Worm (Caenorhabditis elegans) whole organism, L2 larva: ENCODE results near the gene Y67H2A.2.

ENCODE experiments used
- C34F6.9 ChIP-seq: fragments of 150-350 bp; optimal IDR thresholded peaks from 2 replicates; lab custom pipeline; 2014; ENCODE audit warnings: missing biosample characterization, missing genetic modification characterization
- F13H6.1 ChIP-seq: sonication (generic microtip); optimal IDR thresholded peaks from 2 replicates; lab custom pipeline; 2016; ENCODE audit warnings: missing genetic modification characterization, missing compliant biosample characterization
- ZK546.5 ChIP-seq: sonication (generic microtip); optimal IDR thresholded peaks from 2 replicates; lab custom pipeline; 2017; ENCODE audit warnings: missing biosample characterization, missing genetic modification characterization
- aly-2 ChIP-seq: fragments of 150-350 bp; optimal IDR thresholded peaks from 2 replicates; lab custom pipeline; 2014; ENCODE audit warnings: missing biosample characterization, missing genetic modification characterization
- ama-1 ChIP-seq: fragments of 150-350 bp; optimal IDR thresholded peaks from 2 replicates; lab custom pipeline; 2018; ENCODE audit warnings: inconsistent platforms
- ceh-16 ChIP-seq: fragments of 150-350 bp; optimal IDR thresholded peaks from 2 replicates; lab custom pipeline; 2014; ENCODE audit warnings: missing biosample characterization, missing genetic modification characterization
- ceh-82 ChIP-seq: fragments of 150-350 bp; optimal IDR thresholded peaks from 2 replicates; lab custom pipeline; 2014; ENCODE audit warnings: missing biosample characterization, missing genetic modification characterization
- crh-2 ChIP-seq: sonication (generic microtip); optimal IDR thresholded peaks from 2 replicates; lab custom pipeline; 2017; ENCODE audit warnings: missing biosample characterization, missing genetic modification characterization
- dmd-4 ChIP-seq: sonication (generic microtip); optimal IDR thresholded peaks from 2 replicates; lab custom pipeline; 2017; ENCODE audit warnings: missing biosample characterization, missing genetic modification characterization
- elt-1 ChIP-seq: fragments of 150-350 bp; optimal IDR thresholded peaks from 2 replicates; lab custom pipeline; 2014; ENCODE audit warnings: missing biosample characterization, missing genetic modification characterization
- elt-3 ChIP-seq: sonication (generic microtip); optimal IDR thresholded peaks from 2 replicates; lab custom pipeline; 2017; ENCODE audit warnings: missing biosample characterization, missing genetic modification characterization
- fos-1 ChIP-seq: fragments of 150-350 bp; optimal IDR thresholded peaks from 2 replicates; lab custom pipeline; 2014; ENCODE audit warnings: missing biosample characterization, missing genetic modification characterization
- gmeb-1 ChIP-seq: fragments of 150-350 bp; optimal IDR thresholded peaks from 2 replicates; lab custom pipeline; 2014; ENCODE audit warnings: missing biosample characterization, missing genetic modification characterization
- lin-11 ChIP-seq: fragments of 150-350 bp; sonication (generic microtip); optimal IDR thresholded peaks from 2 replicates; lab custom pipeline; 2014; ENCODE audit warnings: missing biosample characterization, missing genetic modification characterization, inconsistent platforms, mixed read lengths
- lin-13 ChIP-seq: fragments of 150-350 bp; optimal IDR thresholded peaks from 2 replicates; lab custom pipeline; 2014; ENCODE audit warnings: missing biosample characterization, missing genetic modification reagents, missing genetic modification characterization
- lin-39 ChIP-seq: fragments of 150-350 bp; optimal IDR thresholded peaks from 2 replicates; lab custom pipeline; 2014; ENCODE audit warnings: missing biosample characterization, missing genetic modification reagents, missing genetic modification characterization
- lsy-2 ChIP-seq, 2 experiments: fragments of 150-350 bp in 1 of 2; sonication (generic microtip) in 1 of 2; optimal IDR thresholded peaks; 2 replicates each; lab custom pipeline; 2014 to 2017; ENCODE audit warnings: missing biosample characterization in 2 of 2, missing genetic modification characterization in 2 of 2
- mab-5 ChIP-seq: fragments of 150-350 bp; optimal IDR thresholded peaks from 2 replicates; lab custom pipeline; 2014; ENCODE audit warnings: missing biosample characterization, missing genetic modification characterization
- mbf-1 ChIP-seq: sonication (generic microtip); optimal IDR thresholded peaks from 2 replicates; lab custom pipeline; 2017; ENCODE audit warnings: missing biosample characterization, missing genetic modification characterization
- mdl-1 ChIP-seq, 2 experiments: fragments of 150-350 bp in 1 of 2; sonication (generic microtip) in 1 of 2; optimal IDR thresholded peaks; 2 replicates each; lab custom pipeline; 2017; ENCODE audit warnings: missing biosample characterization in 2 of 2, missing genetic modification characterization in 2 of 2
- nhr-10 ChIP-seq: sonication (generic microtip); optimal IDR thresholded peaks from 2 replicates; lab custom pipeline; 2017; ENCODE audit warnings: missing biosample characterization, missing genetic modification characterization
- nhr-12 ChIP-seq: fragments of 150-350 bp; optimal IDR thresholded peaks from 2 replicates; lab custom pipeline; 2014; ENCODE audit warnings: missing biosample characterization, missing genetic modification characterization
- nhr-129 ChIP-seq: fragments of 150-350 bp; optimal IDR thresholded peaks from 2 replicates; lab custom pipeline; 2014; ENCODE audit warnings: missing biosample characterization, missing genetic modification characterization
- nhr-21 ChIP-seq: fragments of 150-350 bp; optimal IDR thresholded peaks from 2 replicates; lab custom pipeline; 2014; ENCODE audit warnings: missing biosample characterization, missing genetic modification characterization
- nhr-23 ChIP-seq: fragments of 150-350 bp; optimal IDR thresholded peaks from 2 replicates; lab custom pipeline; 2014; ENCODE audit warnings: missing biosample characterization, missing genetic modification reagents, missing genetic modification characterization
- nhr-237 ChIP-seq: fragments of 150-350 bp; optimal IDR thresholded peaks from 2 replicates; lab custom pipeline; 2014; ENCODE audit warnings: missing biosample characterization, missing genetic modification characterization
- nhr-6 ChIP-seq: fragments of 150-350 bp; optimal IDR thresholded peaks from 2 replicates; lab custom pipeline; 2014; ENCODE audit warnings: missing biosample characterization, missing genetic modification characterization
- nhr-77 ChIP-seq: fragments of 150-350 bp; optimal IDR thresholded peaks from 2 replicates; lab custom pipeline; 2014; ENCODE audit warnings: missing biosample characterization, missing genetic modification characterization
- skn-1 ChIP-seq: sonication (generic microtip); optimal IDR thresholded peaks from 2 replicates; lab custom pipeline; 2017; ENCODE audit warnings: missing biosample characterization, missing genetic modification characterization
- sma-3 ChIP-seq: sonication (generic microtip); optimal IDR thresholded peaks from 2 replicates; lab custom pipeline; 2016; ENCODE audit warnings: missing genetic modification reagents, missing genetic modification characterization, missing compliant biosample characterization
- sma-9 ChIP-seq, 2 experiments: fragments of 150-350 bp in 1 of 2; sonication (generic microtip) in 1 of 2; optimal IDR thresholded peaks; 2 replicates each; lab custom pipeline; 2014 to 2016; ENCODE audit warnings: missing genetic modification characterization in 2 of 2, mild to moderate bottlenecking in 1 of 2, missing biosample characterization in 1 of 2, missing compliant biosample characterization in 1 of 2, missing genetic modification reagents in 1 of 2, moderate library complexity in 1 of 2
- snpc-4 ChIP-seq: fragments of 150-350 bp; optimal IDR thresholded peaks from 2 replicates; lab custom pipeline; 2014; ENCODE audit warnings: missing biosample characterization, missing genetic modification characterization
- unc-39 ChIP-seq: fragments of 150-350 bp; optimal IDR thresholded peaks from 2 replicates; lab custom pipeline; 2014; ENCODE audit warnings: missing biosample characterization, missing genetic modification characterization
- unc-62 ChIP-seq: fragments of 150-350 bp; optimal IDR thresholded peaks from 2 replicates; lab custom pipeline; 2014; ENCODE audit warnings: missing biosample characterization, missing genetic modification reagents, missing genetic modification characterization
- zag-1 ChIP-seq: fragments of 150-350 bp; optimal IDR thresholded peaks from 2 replicates; lab custom pipeline; 2014; ENCODE audit warnings: missing biosample characterization, missing genetic modification characterization
- ztf-1 ChIP-seq: fragments of 200-800 bp; sonication (Bioruptor generic); conservative IDR thresholded peaks from 2 replicates; pipeline ENCODE4 v1.3.6; 2022; ENCODE audit warnings: missing genetic modification characterization, missing compliant biosample characterization
- ztf-4 ChIP-seq: fragments of 150-350 bp; optimal IDR thresholded peaks from 2 replicates; lab custom pipeline; 2014; ENCODE audit warnings: missing biosample characterization, missing genetic modification characterization

The Y67H2A.2 gene

DNA sequence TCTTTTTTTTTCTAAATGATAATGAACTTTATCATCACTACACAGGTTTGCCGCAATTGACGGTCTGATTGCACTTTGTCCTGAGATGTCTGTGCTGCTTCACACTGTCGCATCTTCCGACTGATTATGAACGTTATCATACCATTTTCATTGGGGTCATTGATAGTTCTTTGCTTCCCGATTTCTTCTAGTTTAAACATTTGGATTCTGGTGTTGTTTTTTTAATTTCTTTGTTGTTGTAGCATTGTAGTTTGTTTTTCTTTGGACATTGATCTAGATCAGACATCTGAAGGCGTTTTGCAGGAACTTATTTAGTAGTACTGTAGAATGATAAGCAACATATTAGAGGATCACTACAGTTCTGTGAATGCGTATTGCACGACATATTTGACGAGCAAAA is 21.2 kb upstream of the Y67H2A.2 start (continued):
- TF ChIP-seq elt-3 (tag; lab: Kevin White, UChicago) (no peak), nhr-129 (tag; lab: Kevin White, UChicago) (peak; percentile 59), ztf-4 (tag; lab: Kevin White, UChicago) (no peak)

DNA sequence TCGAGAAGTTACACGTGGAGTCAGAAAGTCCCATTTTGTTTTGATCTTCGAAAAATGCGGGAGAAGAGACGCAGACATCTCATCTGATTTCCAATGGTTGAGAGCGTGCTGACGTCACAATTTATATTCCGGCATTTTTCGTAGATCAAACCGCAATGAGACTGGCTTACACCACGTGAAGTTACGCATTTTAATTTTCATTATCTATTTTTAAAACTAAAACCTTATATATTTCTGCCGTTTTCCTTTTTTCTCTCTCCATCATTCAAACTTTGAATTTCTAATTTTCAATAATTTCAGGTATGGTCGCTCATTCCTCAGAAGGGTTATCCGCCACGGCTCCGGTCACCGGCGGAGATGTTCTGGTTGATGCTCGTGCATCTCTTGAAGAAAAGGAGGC is 17.7 kb upstream of the Y67H2A.2 start, which contains the start of gene fat-1:
Gene fat-1, plus strand, starts transcription at position 301 of the 400 bp plus-strand sequence.
- no peak for TF ChIP-seq mdl-1 (tag; optimal IDR thresholded peaks at IDR 0.05; lab: Kevin White, UChicago)
- no peak for TF ChIP-seq gmeb-1 (tag; lab: Kevin White, UChicago)
- no peak for TF ChIP-seq nhr-129 (tag; lab: Kevin White, UChicago)
- TF ChIP-seq lin-11 = no peak
- TF ChIP-seq crh-2 (tag; lab: Kevin White, UChicago) = no peak
- no peak for TF ChIP-seq mbf-1 (tag; lab: Kevin White, UChicago)
- no peak for TF ChIP-seq mab-5 (tag; lab: Kevin White, UChicago)
- TF ChIP-seq elt-1 (tag; lab: Kevin White, UChicago) = no peak
- no peak for TF ChIP-seq zag-1 (tag; lab: Kevin White, UChicago)
- no peak for TF ChIP-seq ceh-16 (tag; lab: Kevin White, UChicago)
- TF ChIP-seq ama-1 (lab: Kevin White, UChicago) = no peak
- no peak for TF ChIP-seq nhr-10 (tag; lab: Kevin White, UChicago)

DNA sequence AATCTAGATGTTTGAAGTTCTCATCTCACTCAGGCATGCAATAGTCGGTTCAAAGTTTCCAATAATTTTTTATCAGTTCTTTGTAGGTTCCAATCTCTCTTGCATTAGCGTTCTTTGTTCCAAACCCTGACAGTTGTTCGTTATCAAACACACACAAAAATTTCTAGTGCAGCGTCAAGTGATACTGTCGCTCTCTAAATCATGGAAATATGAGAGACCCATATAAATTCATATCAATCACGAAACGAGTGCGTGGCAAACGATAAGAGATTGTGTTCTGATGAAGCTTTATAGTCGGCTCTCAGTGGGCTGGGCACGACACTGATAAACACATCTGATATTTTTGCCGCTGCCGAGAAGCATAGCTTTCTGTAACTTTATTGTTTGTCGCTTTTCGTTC is 16.6 kb upstream of the Y67H2A.2 start:
- peak; percentile 60 for TF ChIP-seq F13H6.1
- no peak for TF ChIP-seq elt-3 (tag; lab: Kevin White, UChicago)
- TF ChIP-seq ama-1 (lab: Kevin White, UChicago) = no peak
- TF ChIP-seq fos-1 = peak; percentile 88
- TF ChIP-seq nhr-237 (tag; lab: Kevin White, UChicago) = no peak
- TF ChIP-seq ceh-82 (tag; lab: Kevin White, UChicago) = no peak
- peak; percentile 9 for TF ChIP-seq C34F6.9 (tag; lab: Kevin White, UChicago)
- TF ChIP-seq sma-9 (GFP tag; optimal IDR thresholded peaks at IDR 0.05; lab: Kevin White, UChicago) = peak; percentile 73
- TF ChIP-seq sma-9 (tag; optimal IDR thresholded peaks at IDR 0.05; lab: Kevin White, UChicago) = no peak
- TF ChIP-seq ceh-16 (tag; lab: Kevin White, UChicago) = no peak
- TF ChIP-seq ZK546.5 (tag; lab: Kevin White, UChicago) = no peak
- TF ChIP-seq nhr-23 (tag; lab: Kevin White, UChicago) = no peak
- peak in 1 of 2 experiments; percentile 8 for TF ChIP-seq lsy-2 (tag; optimal IDR thresholded peaks at IDR 0.05; lab: Kevin White, UChicago)
- TF ChIP-seq unc-39 (tag; lab: Kevin White, UChicago) = no peak
- no peak for TF ChIP-seq lin-39
- peak; percentile 11 for TF ChIP-seq lin-13 (GFP tag; lab: Kevin White, UChicago)
- no peak for TF ChIP-seq elt-1 (tag; lab: Kevin White, UChicago)
- TF ChIP-seq dmd-4 = no peak
- TF ChIP-seq ztf-1 (GFP tag; lab: Robert Waterston, UW) = no peak
- TF ChIP-seq skn-1 = no peak
- no peak for TF ChIP-seq mdl-1 (tag; optimal IDR thresholded peaks at IDR 0.05; lab: Kevin White, UChicago)
- TF ChIP-seq aly-2 (tag; lab: Kevin White, UChicago) = no peak
- TF ChIP-seq nhr-10 (tag; lab: Kevin White, UChicago) = no peak
- no peak for TF ChIP-seq snpc-4
- no peak for TF ChIP-seq nhr-6 (tag; lab: Kevin White, UChicago)
- peak; percentile 22 for TF ChIP-seq nhr-129 (tag; lab: Kevin White, UChicago)
- no peak for TF ChIP-seq mab-5 (tag; lab: Kevin White, UChicago)
- peak; percentile 93 for TF ChIP-seq crh-2 (tag; lab: Kevin White, UChicago)
- no peak for TF ChIP-seq nhr-12 (tag; lab: Kevin White, UChicago)
- peak; percentile 23 for TF ChIP-seq sma-3
- TF ChIP-seq nhr-21 (tag; lab: Kevin White, UChicago) = peak; percentile 0
- TF ChIP-seq unc-62 (GFP tag; lab: Kevin White, UChicago) = no peak
- no peak for TF ChIP-seq lin-11
- TF ChIP-seq gmeb-1 (tag; lab: Kevin White, UChicago) = no peak
- TF ChIP-seq nhr-77 = no peak

DNA sequence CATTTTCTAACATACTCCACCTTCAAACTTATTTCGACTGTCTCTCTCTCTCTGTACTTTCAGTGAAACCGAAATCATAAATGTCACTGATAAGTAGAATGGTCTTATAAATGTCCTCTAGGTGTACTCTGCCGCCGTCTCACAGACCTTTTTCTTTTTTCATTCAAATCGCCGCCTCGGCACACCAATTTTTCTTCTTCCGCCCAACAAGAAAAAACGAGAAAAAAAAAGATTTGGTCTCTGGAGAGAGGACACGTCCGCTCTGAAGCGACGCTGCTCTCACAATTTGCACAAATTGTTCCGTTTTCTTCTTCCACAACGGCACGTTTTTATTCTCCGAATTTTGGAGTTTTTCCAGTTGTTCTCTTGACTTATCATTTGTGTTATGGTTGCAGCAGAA is 15.5 kb upstream of the Y67H2A.2 start:
- peak; percentile 36 for TF ChIP-seq nhr-129 (tag; lab: Kevin White, UChicago)
- TF ChIP-seq sma-9 (GFP tag; optimal IDR thresholded peaks at IDR 0.05; lab: Kevin White, UChicago) = peak; percentile 3
- TF ChIP-seq sma-9 (tag; optimal IDR thresholded peaks at IDR 0.05; lab: Kevin White, UChicago) = no peak
- TF ChIP-seq ztf-1 (GFP tag; lab: Robert Waterston, UW) = no peak
- no peak for TF ChIP-seq unc-39 (tag; lab: Kevin White, UChicago)
- TF ChIP-seq nhr-21 (tag; lab: Kevin White, UChicago) = no peak
- TF ChIP-seq skn-1 = no peak
- TF ChIP-seq fos-1 = peak; percentile 4
